Worm (Caenorhabditis elegans): ENCODE data around the gene nep-24.

The nep-24 gene

DNA sequence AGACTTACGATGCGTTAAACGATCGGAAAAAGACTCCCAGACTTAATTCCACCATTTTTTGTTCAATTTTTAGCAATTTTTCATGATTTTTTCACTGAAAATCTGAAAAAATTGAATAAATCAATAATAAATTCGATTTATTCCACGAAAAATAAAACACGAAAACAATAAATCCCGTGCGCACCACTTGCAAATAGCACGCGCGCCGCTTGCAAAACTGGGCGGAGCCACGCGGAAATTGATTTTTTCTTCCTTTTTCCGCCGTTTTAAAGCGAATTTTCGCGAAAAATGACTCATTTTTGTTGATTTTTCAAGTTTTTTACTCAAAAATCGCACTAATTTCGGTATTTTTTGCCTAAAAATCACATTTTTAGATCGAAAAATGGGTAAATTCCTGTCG, 22.6 kb downstream of the nep-24 start, which contains the start of the genes Y116A8C.9 and arf-6:
Gene Y116A8C.9, minus strand, starts transcription at position 55 of the 400 bp plus-strand sequence.
Gene arf-6, plus strand, starts transcription at position 375 of the 400 bp plus-strand sequence.
- TF ChIP-seq ama-1 (optimal IDR thresholded peaks at IDR 0.05) (no peak), hmbx-1 (tag; optimal IDR thresholded peaks at IDR 0.05) (no peak), ets-7 (tag; optimal IDR thresholded peaks at IDR 0.05) (no peak), ceh-13 (GFP tag; optimal IDR thresholded peaks at IDR 0.05) (no peak), ceh-36 (tag; optimal IDR thresholded peaks at IDR 0.05) (peak; percentile 35), tbx-37 (GFP tag; conservative IDR thresholded peaks at IDR 0.05) (no peak; the same call in 1 of the 2 replicates), sea-1 (GFP tag; conservative IDR thresholded peaks at IDR 0.05) (no peak), flt-1 (GFP tag; IDR thresholded peaks at IDR 0.05) (0 out of 2 replicates have a peak, but pooled peaks have one; percentile 14), hmg-4 (GFP tag; optimal IDR thresholded peaks at IDR 0.05) (peak; percentile 6), tra-4 (tag; optimal IDR thresholded peaks at IDR 0.05) (no peak), pes-1 (GFP tag; IDR thresholded peaks at IDR 0.05) (peak; percentile 74), B0310.2 (tag; optimal IDR thresholded peaks at IDR 0.05) (no peak), aly-1 (tag; optimal IDR thresholded peaks at IDR 0.05) (no peak), hnd-1 (tag; optimal IDR thresholded peaks at IDR 0.05) (peak; percentile 25), F13C5.2 (tag; optimal IDR thresholded peaks at IDR 0.05) (peak; percentile 85), scrt-1 (GFP tag; IDR thresholded peaks at IDR 0.05) (peak; percentile 77), tbx-11 (GFP tag; IDR thresholded peaks at IDR 0.05) (peak; percentile 53; the same call in 1 of the 2 replicates)

DNA sequence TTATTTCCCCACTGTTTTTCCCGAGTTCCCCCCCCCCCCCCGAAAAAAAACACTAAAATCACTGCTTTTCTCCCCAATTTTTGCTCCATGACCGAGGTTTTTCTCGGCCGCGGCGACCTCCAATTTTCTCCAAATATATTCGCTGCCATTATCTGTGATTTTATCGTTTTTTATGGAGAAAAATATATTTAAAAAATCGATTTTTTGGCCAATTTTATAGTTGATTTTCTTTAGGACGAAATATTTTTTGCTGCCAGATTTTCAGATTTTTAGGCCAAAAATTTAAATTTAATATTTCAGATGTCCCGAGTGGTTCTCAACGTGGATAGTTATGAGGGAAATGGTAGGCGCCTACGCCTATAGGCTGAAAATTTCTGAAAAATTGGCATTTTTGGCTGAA, 25.6 kb downstream of the nep-24 start, which contains the start of gene rad-54.B:
Gene rad-54.B, plus strand, starts transcription at position 301 of the 400 bp plus-strand sequence.
- TF ChIP-seq hmbx-1 (tag; optimal IDR thresholded peaks at IDR 0.05) (no peak), hmg-4 (GFP tag; optimal IDR thresholded peaks at IDR 0.05) (no peak), ama-1 (optimal IDR thresholded peaks at IDR 0.05) (no peak), ceh-13 (GFP tag; optimal IDR thresholded peaks at IDR 0.05) (no peak), B0310.2 (tag; optimal IDR thresholded peaks at IDR 0.05) (no peak), sea-1 (GFP tag; conservative IDR thresholded peaks at IDR 0.05) (no peak), tra-4 (tag; optimal IDR thresholded peaks at IDR 0.05) (no peak), scrt-1 (GFP tag; IDR thresholded peaks at IDR 0.05) (no peak), F13C5.2 (tag; optimal IDR thresholded peaks at IDR 0.05) (no peak), tbx-37 (GFP tag; conservative IDR thresholded peaks at IDR 0.05) (no peak), ceh-36 (tag; optimal IDR thresholded peaks at IDR 0.05) (no peak), flt-1 (GFP tag; IDR thresholded peaks at IDR 0.05) (no peak), tbx-11 (GFP tag; IDR thresholded peaks at IDR 0.05) (no peak), ets-7 (tag; optimal IDR thresholded peaks at IDR 0.05) (no peak), hnd-1 (tag; optimal IDR thresholded peaks at IDR 0.05) (no peak)

DNA sequence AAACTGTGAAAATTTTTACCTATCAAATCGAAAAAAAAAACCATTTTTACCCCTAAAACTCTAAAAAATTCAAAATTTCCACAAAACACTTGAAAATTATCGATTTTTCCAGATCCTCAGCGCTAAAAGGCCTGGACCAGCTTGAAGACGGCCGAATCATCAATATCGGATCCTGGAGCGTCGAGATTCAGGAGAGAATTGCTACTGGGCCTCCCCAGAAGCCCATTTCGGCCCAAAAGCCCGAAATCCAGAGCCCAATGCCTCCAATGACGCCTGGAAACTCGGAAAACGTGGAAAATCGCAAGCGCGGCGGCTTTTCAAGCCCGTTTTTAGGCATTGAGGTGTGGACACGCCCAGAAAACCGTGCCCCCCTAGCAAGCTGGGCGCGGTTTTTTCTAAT, 28.2 kb downstream of the nep-24 start:
- no peak for TF ChIP-seq tra-4 (tag; optimal IDR thresholded peaks at IDR 0.05)
- no peak for TF ChIP-seq ceh-36 (tag; optimal IDR thresholded peaks at IDR 0.05)
- TF ChIP-seq hmbx-1 (tag; optimal IDR thresholded peaks at IDR 0.05), result no peak
- no peak for TF ChIP-seq pes-1 (GFP tag; IDR thresholded peaks at IDR 0.05)
- no peak for TF ChIP-seq tbx-37 (GFP tag; conservative IDR thresholded peaks at IDR 0.05)
- TF ChIP-seq sea-1 (GFP tag; conservative IDR thresholded peaks at IDR 0.05), result no peak
- no peak for TF ChIP-seq hnd-1 (tag; optimal IDR thresholded peaks at IDR 0.05)
- TF ChIP-seq hmg-4 (GFP tag; optimal IDR thresholded peaks at IDR 0.05), result no peak
- TF ChIP-seq ets-7 (tag; optimal IDR thresholded peaks at IDR 0.05), result no peak
- TF ChIP-seq F13C5.2 (tag; optimal IDR thresholded peaks at IDR 0.05), result no peak
- TF ChIP-seq ceh-13 (GFP tag; optimal IDR thresholded peaks at IDR 0.05), result no peak
- TF ChIP-seq tbx-11 (GFP tag; IDR thresholded peaks at IDR 0.05), result no peak
- no peak for TF ChIP-seq aly-1 (tag; optimal IDR thresholded peaks at IDR 0.05)

DNA sequence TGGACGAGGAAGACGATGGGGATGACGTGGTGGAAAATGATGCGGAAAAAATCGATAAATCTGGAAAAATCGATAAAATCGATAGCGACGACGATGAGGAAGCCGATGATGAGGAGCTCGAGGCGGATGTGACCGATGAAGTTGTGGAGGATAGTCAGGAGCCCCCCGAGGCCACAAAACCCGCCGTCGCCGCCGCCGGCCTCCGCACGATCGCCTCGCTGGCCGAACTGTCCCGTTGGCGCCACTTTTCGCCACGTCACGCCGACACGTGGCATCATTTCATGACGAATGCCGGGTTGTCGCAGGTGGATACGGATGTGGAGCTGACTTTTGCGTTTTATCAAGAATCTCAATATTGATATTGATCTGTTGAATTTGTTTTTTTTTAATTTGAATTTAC, 38.3 kb downstream of the nep-24 start:
- TF ChIP-seq flt-1 (GFP tag; IDR thresholded peaks at IDR 0.05) (no peak), scrt-1 (GFP tag; IDR thresholded peaks at IDR 0.05) (no peak), hmbx-1 (tag; optimal IDR thresholded peaks at IDR 0.05) (no peak), tbx-11 (GFP tag; IDR thresholded peaks at IDR 0.05) (no peak), ama-1 (optimal IDR thresholded peaks at IDR 0.05) (no peak), pes-1 (GFP tag; IDR thresholded peaks at IDR 0.05) (no peak)

DNA sequence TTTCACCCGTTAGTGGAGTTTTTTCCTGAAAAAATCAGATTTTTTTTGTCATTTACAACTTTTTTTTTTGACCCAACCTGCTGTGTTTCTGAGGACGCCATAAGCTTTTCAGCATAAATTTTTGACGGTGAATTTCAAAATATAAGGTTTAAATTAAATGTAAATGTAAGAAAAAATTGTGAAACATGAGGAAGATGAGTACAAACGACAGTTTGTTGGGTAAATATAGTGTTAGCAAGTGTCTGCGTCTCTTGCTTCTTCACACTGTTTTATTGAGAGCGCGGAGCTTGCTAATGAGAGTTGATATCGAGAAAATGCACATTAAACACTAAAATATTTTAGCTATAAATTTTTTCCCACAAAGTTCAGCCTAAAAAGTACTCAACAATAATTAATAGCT, 46.2 kb downstream of the nep-24 start, which contains the start of gene rom-3:
Gene rom-3, minus strand, starts transcription at position 101 of the 400 bp plus-strand sequence.
- TF ChIP-seq ceh-13 (GFP tag; optimal IDR thresholded peaks at IDR 0.05) (no peak), scrt-1 (GFP tag; IDR thresholded peaks at IDR 0.05) (no peak), tra-4 (tag; optimal IDR thresholded peaks at IDR 0.05) (no peak), ama-1 (optimal IDR thresholded peaks at IDR 0.05) (no peak), F13C5.2 (tag; optimal IDR thresholded peaks at IDR 0.05) (no peak), hnd-1 (tag; optimal IDR thresholded peaks at IDR 0.05) (no peak), hmbx-1 (tag; optimal IDR thresholded peaks at IDR 0.05) (no peak), tbx-37 (GFP tag; conservative IDR thresholded peaks at IDR 0.05) (no peak), pes-1 (GFP tag; IDR thresholded peaks at IDR 0.05) (no peak), ceh-36 (tag; optimal IDR thresholded peaks at IDR 0.05) (no peak), sea-1 (GFP tag; conservative IDR thresholded peaks at IDR 0.05) (no peak)

Measured in whole organism, early embryonic.